Worm (Caenorhabditis elegans): Measurements from ENCODE around the gene cnd-1.

ce11 chrIII:5224908-5225307 is 19.5 kb downstream of the cnd-1 start:
- TF ChIP-seq odd-2 (tag; optimal IDR thresholded peaks at IDR 0.05) (no peak), hlh-6 (tag; optimal IDR thresholded peaks at IDR 0.05) (no peak), tbx-2 (tag; optimal IDR thresholded peaks at IDR 0.05) (no peak), ceh-34 (tag; optimal IDR thresholded peaks at IDR 0.05) (no peak), hlh-15 (tag; optimal IDR thresholded peaks at IDR 0.05) (no peak), unc-86 (tag; optimal IDR thresholded peaks at IDR 0.05) (no peak), fkh-10 (GFP tag; optimal IDR thresholded peaks at IDR 0.05) (no peak), lin-11 (tag; optimal IDR thresholded peaks at IDR 0.05) (no peak), elt-4 (tag; optimal IDR thresholded peaks at IDR 0.05) (no peak), che-1 (tag; optimal IDR thresholded peaks at IDR 0.05) (no peak), pqm-1 (tag; optimal IDR thresholded peaks at IDR 0.05) (no peak), ama-1 (optimal IDR thresholded peaks at IDR 0.05) (no peak), hlh-30 (tag; optimal IDR thresholded peaks at IDR 0.05; ENCODE audit: insufficient read depth) (no peak), hlh-13 (GFP tag; optimal IDR thresholded peaks at IDR 0.05) (no peak)

Data from whole organism, late embryonic.